Fruit fly (Drosophila melanogaster): ENCODE results near the gene CG14879.

Gene CG14879

DNA sequence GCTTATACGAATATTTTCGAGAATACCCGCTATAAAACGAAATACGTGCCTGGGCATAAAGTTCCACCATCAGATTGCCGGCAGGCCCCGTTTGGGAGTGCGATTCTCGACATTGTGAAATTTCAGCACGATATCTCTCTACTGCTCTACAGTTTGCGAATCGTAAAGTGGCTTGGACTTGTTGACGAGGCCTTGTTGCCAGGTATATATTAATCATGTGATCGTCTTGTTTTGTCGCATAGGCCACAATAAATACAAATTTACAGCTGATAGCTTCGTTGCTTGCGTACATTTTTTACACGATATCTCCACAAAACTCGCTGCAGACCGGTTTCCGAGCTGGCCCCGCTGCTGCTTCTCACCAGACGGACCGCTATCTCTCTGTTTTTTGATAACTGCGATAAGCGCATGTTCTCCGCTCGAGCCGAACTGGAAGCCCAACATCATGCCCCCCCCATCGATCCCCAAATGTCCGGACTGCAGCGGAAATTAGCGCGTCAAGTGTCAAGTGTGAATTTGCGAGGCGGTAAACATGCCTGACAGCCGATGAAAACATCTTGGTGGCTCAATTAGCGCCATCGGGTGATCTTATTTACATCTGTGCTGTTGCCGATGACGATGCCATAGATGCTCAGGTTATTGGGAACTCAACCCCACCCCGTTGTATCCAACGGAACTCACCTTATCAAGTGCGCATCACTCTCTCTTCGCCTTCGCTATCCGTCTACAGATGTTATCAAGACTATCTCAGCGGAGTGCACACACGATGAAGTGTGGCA is 39.5 kb downstream of the CG14879 start (continued):
- TF ChIP-seq da (GFP tag; optimal IDR thresholded peaks at IDR 0.05): no peak
- no peak for TF ChIP-seq fd3F (GFP tag; optimal IDR thresholded peaks at IDR 0.05)
- TF ChIP-seq slbo (GFP tag; IDR thresholded peaks at IDR 0.05): peak; percentile 62
- peak; percentile 93 for TF ChIP-seq CG1233 (GFP tag; optimal IDR thresholded peaks at IDR 0.05)
- no peak for TF ChIP-seq pfk (GFP tag; optimal IDR thresholded peaks at IDR 0.05)
- TF ChIP-seq CG14710 (tag; optimal IDR thresholded peaks at IDR 0.05): no peak
- no peak for TF ChIP-seq CG12071 (GFP tag; optimal IDR thresholded peaks at IDR 0.05)
- no peak for TF ChIP-seq br (optimal IDR thresholded peaks at IDR 0.05)
- TF ChIP-seq cad (GFP tag; optimal IDR thresholded peaks at IDR 0.05): no peak
- no peak for TF ChIP-seq CG6791 (GFP tag; IDR thresholded peaks at IDR 0.05; ENCODE audit: partially characterized antibody)
- TF ChIP-seq CG11560 (tag; IDR thresholded peaks at IDR 0.05): no peak
- TF ChIP-seq CG4730 (GFP tag; IDR thresholded peaks at IDR 0.05): no peak
- TF ChIP-seq pho (GFP tag; optimal IDR thresholded peaks at IDR 0.05): no peak
- no peak for TF ChIP-seq CG2875 (GFP tag; optimal IDR thresholded peaks at IDR 0.05)
- peak in 1 of 2 experiments; percentile 11 for TF ChIP-seq chif (GFP tag; optimal IDR thresholded peaks at IDR 0.05)
- TF ChIP-seq CG11456 (GFP tag; IDR thresholded peaks at IDR 0.05): no peak
- no peak for TF ChIP-seq sc (optimal IDR thresholded peaks at IDR 0.05)
- TF ChIP-seq sc (GFP tag; optimal IDR thresholded peaks at IDR 0.05): no peak
- TF ChIP-seq caup (GFP tag; optimal IDR thresholded peaks at IDR 0.05; ENCODE audit: severe bottlenecking): no peak
- TF ChIP-seq p53 (GFP tag; optimal IDR thresholded peaks at IDR 0.05): no peak
- no peak for TF ChIP-seq CrebB (tag; optimal IDR thresholded peaks at IDR 0.05)
- TF ChIP-seq vfl (GFP tag; optimal IDR thresholded peaks at IDR 0.05): no peak
- TF ChIP-seq CG5180 (GFP tag; optimal IDR thresholded peaks at IDR 0.05): no peak
- TF ChIP-seq Hsf (GFP tag; optimal IDR thresholded peaks at IDR 0.05): peak; percentile 18
- TF ChIP-seq toy (GFP tag; IDR thresholded peaks at IDR 0.05): no peak
- no peak for TF ChIP-seq CG17612 (GFP tag; IDR thresholded peaks at IDR 0.05)
- no peak for TF ChIP-seq crc (GFP tag; optimal IDR thresholded peaks at IDR 0.05)
- peak; percentile 3 for TF ChIP-seq PHDP (tag; optimal IDR thresholded peaks at IDR 0.05)
- no peak for TF ChIP-seq ash1 (GFP tag; optimal IDR thresholded peaks at IDR 0.05)
- no peak for TF ChIP-seq hkb (optimal IDR thresholded peaks at IDR 0.05)
- no peak; the same call in 1 of the 2 replicates for TF ChIP-seq hkb (GFP tag; IDR thresholded peaks at IDR 0.05)
- no peak for TF ChIP-seq CG15601 (tag; optimal IDR thresholded peaks at IDR 0.05)
- TF ChIP-seq CG6272 (GFP tag; IDR thresholded peaks at IDR 0.05): no peak
- peak; percentile 41 for TF ChIP-seq CG6689 (GFP tag; IDR thresholded peaks at IDR 0.05)
- TF ChIP-seq Ada2b (GFP tag; IDR thresholded peaks at IDR 0.05): peak; percentile 50
- TF ChIP-seq CG10462 (GFP tag; optimal IDR thresholded peaks at IDR 0.05): no peak
- TF ChIP-seq Sin3A (optimal IDR thresholded peaks at IDR 0.05): no peak
- TF ChIP-seq Hmr (GFP tag; optimal IDR thresholded peaks at IDR 0.05): no peak
- no peak for TF ChIP-seq jumu (GFP tag; optimal IDR thresholded peaks at IDR 0.05)
- TF ChIP-seq fu2 (GFP tag; optimal IDR thresholded peaks at IDR 0.05): no peak
- no peak for TF ChIP-seq Neu2 (GFP tag; optimal IDR thresholded peaks at IDR 0.05; ENCODE audit: borderline replicate concordance)
- no peak for TF ChIP-seq croc (GFP tag; conservative IDR thresholded peaks at IDR 0.05)
- no peak for TF ChIP-seq CG13123 (GFP tag; optimal IDR thresholded peaks at IDR 0.05)
- no peak for TF ChIP-seq gcm (GFP tag; optimal IDR thresholded peaks at IDR 0.05)
- TF ChIP-seq Drgx (GFP tag; IDR thresholded peaks at IDR 0.05): peak; percentile 56; the same call in 1 of the 2 replicates
- no peak for TF ChIP-seq her (GFP tag; optimal IDR thresholded peaks at IDR 0.05)
- no peak for TF ChIP-seq odd (GFP tag; optimal IDR thresholded peaks at IDR 0.05)
- peak; percentile 41 for TF ChIP-seq CG2120 (GFP tag; optimal IDR thresholded peaks at IDR 0.05)
- no peak for TF ChIP-seq usp (GFP tag; optimal IDR thresholded peaks at IDR 0.05)
- TF ChIP-seq CG3407 (GFP tag; optimal IDR thresholded peaks at IDR 0.05): no peak
- no peak for TF ChIP-seq CG31224 (GFP tag; IDR thresholded peaks at IDR 0.05)
- TF ChIP-seq Meics (GFP tag; optimal IDR thresholded peaks at IDR 0.05): peak; percentile 47
